Worm (Caenorhabditis elegans) whole organism, early embryonic: Measurements from ENCODE around the gene ensh-1.

ENCODE experiments used
- ama-1 ChIP-seq: fragments of 150-350 bp; optimal IDR thresholded peaks from 2 replicates; lab custom pipeline; 2014
- ceh-13 ChIP-seq: fragments of 200-800 bp; sonication (Bioruptor generic); optimal IDR thresholded peaks from 2 replicates; lab custom pipeline; 2018; ENCODE audit warnings: mild to moderate bottlenecking, missing genetic modification characterization, missing compliant biosample characterization
- flt-1 ChIP-seq: fragments of 200-800 bp; sonication (Bioruptor generic); IDR thresholded peaks from 2 replicates; pipeline ENCODE4 v1.3.6; 2022; ENCODE audit warnings: missing genetic modification characterization, missing compliant biosample characterization
- hmg-4 ChIP-seq: fragments of 200-800 bp; sonication (Bioruptor generic); optimal IDR thresholded peaks from 2 replicates; lab custom pipeline; 2018; ENCODE audit warnings: mild to moderate bottlenecking, missing genetic modification characterization, missing compliant biosample characterization
- hnd-1 ChIP-seq: sonication (generic microtip); optimal IDR thresholded peaks from 2 replicates; lab custom pipeline; 2016; ENCODE audit warnings: missing genetic modification characterization, missing compliant biosample characterization
- pes-1 ChIP-seq: fragments of 200-800 bp; sonication (Bioruptor generic); IDR thresholded peaks from 2 replicates; pipeline ENCODE4 v1.3.6; 2022; ENCODE audit warnings: missing genetic modification reagents, missing genetic modification characterization, missing compliant biosample characterization
- scrt-1 ChIP-seq: fragments of 200-800 bp; sonication (Bioruptor generic); IDR thresholded peaks from 2 replicates; pipeline ENCODE4 v1.3.6; 2022; ENCODE audit warnings: missing genetic modification characterization, missing compliant biosample characterization
- sea-1 ChIP-seq: fragments of 200-800 bp; sonication (Bioruptor generic); conservative IDR thresholded peaks from 2 replicates; pipeline ENCODE4 v1.3.6; 2022; ENCODE audit warnings: missing genetic modification characterization, missing compliant biosample characterization
- tra-4 ChIP-seq: sonication (generic microtip); optimal IDR thresholded peaks from 2 replicates; lab custom pipeline; 2017; ENCODE audit warnings: missing genetic modification characterization, missing compliant biosample characterization

- TF ChIP-seq pes-1 (no peak), ceh-13 (GFP tag; lab: Kevin White, UChicago) (no peak), ama-1 (lab: Kevin White, UChicago) (no peak), hnd-1 (tag; lab: Kevin White, UChicago) (no peak), hmg-4 (GFP tag; lab: Kevin White, UChicago) (no peak), tra-4 (tag; lab: Kevin White, UChicago) (no peak), flt-1 (GFP tag; lab: Robert Waterston, UW) (no peak), sea-1 (GFP tag; lab: Robert Waterston, UW) (no peak), scrt-1 (GFP tag; lab: Robert Waterston, UW) (no peak)
Measured at ce11 chrX:8917730-8918129, 12.5 kb downstream of the ensh-1 start.
